Fruit fly (Drosophila melanogaster): ENCODE results near the gene sta.

sta gene

dm6 chrX:1470562-1470961, 12.7 kb downstream of the sta start, which contains the start of gene pck (continued):
- TF ChIP-seq cad (GFP tag; optimal IDR thresholded peaks at IDR 0.05), result no peak
- TF ChIP-seq ftz-f1 (GFP tag; optimal IDR thresholded peaks at IDR 0.05), result no peak
- no peak for TF ChIP-seq CG17612 (GFP tag; IDR thresholded peaks at IDR 0.05)
- peak; percentile 7 for TF ChIP-seq en (GFP tag; optimal IDR thresholded peaks at IDR 0.05)
- TF ChIP-seq pfk (GFP tag; optimal IDR thresholded peaks at IDR 0.05), result no peak
- peak; percentile 70; the same call in 1 of the 2 replicates for TF ChIP-seq stc (GFP tag; IDR thresholded peaks at IDR 0.05)
- no peak for TF ChIP-seq Gsc (GFP tag; IDR thresholded peaks at IDR 0.05)
- no peak for TF ChIP-seq CG4707 (GFP tag; optimal IDR thresholded peaks at IDR 0.05)
- TF ChIP-seq chif (GFP tag; optimal IDR thresholded peaks at IDR 0.05), result peak in 1 of 2 experiments; percentile 64
- TF ChIP-seq CG3838 (GFP tag; optimal IDR thresholded peaks at IDR 0.05), result no peak
- TF ChIP-seq Side (GFP tag; optimal IDR thresholded peaks at IDR 0.05), result peak; percentile 77
- TF ChIP-seq CG30431 (GFP tag; optimal IDR thresholded peaks at IDR 0.05), result peak; percentile 6
- TF ChIP-seq Blimp-1 (GFP tag; optimal IDR thresholded peaks at IDR 0.05), result no peak
- no peak for TF ChIP-seq hth (optimal IDR thresholded peaks at IDR 0.05)
- TF ChIP-seq Sry-β (GFP tag; optimal IDR thresholded peaks at IDR 0.05), result no peak
- no peak for TF ChIP-seq CG6175 (GFP tag; IDR thresholded peaks at IDR 0.05)
- no peak for TF ChIP-seq TFAM (GFP tag; optimal IDR thresholded peaks at IDR 0.05)
- peak; percentile 50 for TF ChIP-seq Elba2 (GFP tag; optimal IDR thresholded peaks at IDR 0.05)
- peak; percentile 67 for TF ChIP-seq CG32532 (GFP tag; IDR thresholded peaks at IDR 0.05)
- TF ChIP-seq mam (GFP tag; optimal IDR thresholded peaks at IDR 0.05), result peak; percentile 68
- TF ChIP-seq vfl (GFP tag; optimal IDR thresholded peaks at IDR 0.05), result peak; percentile 72
- peak; percentile 54; the same call in 1 of the 2 replicates for TF ChIP-seq CG5953 (GFP tag; IDR thresholded peaks at IDR 0.05)
- TF ChIP-seq vnd (GFP tag; IDR thresholded peaks at IDR 0.05; ENCODE audit: partially characterized antibody), result 0 out of 3 replicates have a peak, but pooled peaks have one; percentile 30
- no peak for TF ChIP-seq peb (GFP tag; IDR thresholded peaks at IDR 0.05)
- TF ChIP-seq CG1647 (GFP tag; optimal IDR thresholded peaks at IDR 0.05), result peak; percentile 52
- peak; percentile 38 for TF ChIP-seq CG10654 (GFP tag; optimal IDR thresholded peaks at IDR 0.05)
- peak; percentile 40 for TF ChIP-seq CG11398 (GFP tag; optimal IDR thresholded peaks at IDR 0.05)
- TF ChIP-seq gsb-n (tag; optimal IDR thresholded peaks at IDR 0.05), result no peak
- TF ChIP-seq Awh (GFP tag; IDR thresholded peaks at IDR 0.05), result 0 out of 2 replicates have a peak, but pooled peaks have one; percentile 33
- no peak for TF ChIP-seq schlank (tag; optimal IDR thresholded peaks at IDR 0.05)
- no peak for TF ChIP-seq CG10431 (GFP tag; optimal IDR thresholded peaks at IDR 0.05)
- TF ChIP-seq sens (GFP tag), result peak; percentile 97
- no peak for TF ChIP-seq dimm (GFP tag; IDR thresholded peaks at IDR 0.05)
- peak; percentile 63 for TF ChIP-seq CG11085 (GFP tag; IDR thresholded peaks at IDR 0.05)
- peak; percentile 25 for TF ChIP-seq Ssrp (tag; optimal IDR thresholded peaks at IDR 0.05)
- no peak for TF ChIP-seq GATAe (GFP tag; conservative IDR thresholded peaks at IDR 0.05)
- no peak for TF ChIP-seq lov (optimal IDR thresholded peaks at IDR 0.05)
- peak; percentile 75; the same call in 1 of the 3 replicates for TF ChIP-seq lov (GFP tag; IDR thresholded peaks at IDR 0.05)
- TF ChIP-seq Camta (GFP tag; optimal IDR thresholded peaks at IDR 0.05), result peak; percentile 69
- TF ChIP-seq Fer2 (tag; optimal IDR thresholded peaks at IDR 0.05), result no peak
- peak; percentile 72 for TF ChIP-seq Ptx1 (GFP tag; IDR thresholded peaks at IDR 0.05)
- no peak for TF ChIP-seq CG1832 (GFP tag; optimal IDR thresholded peaks at IDR 0.05)
- no peak for TF ChIP-seq CG6765 (GFP tag; optimal IDR thresholded peaks at IDR 0.05)
- peak; percentile 26 for TF ChIP-seq CG4854 (GFP tag; optimal IDR thresholded peaks at IDR 0.05)
- TF ChIP-seq rib (GFP tag; IDR thresholded peaks at IDR 0.05), result no peak
- TF ChIP-seq CG9797 (GFP tag; optimal IDR thresholded peaks at IDR 0.05), result peak; percentile 76
- TF ChIP-seq CG13123 (GFP tag; optimal IDR thresholded peaks at IDR 0.05), result peak; percentile 52
- TF ChIP-seq inv (GFP tag; IDR thresholded peaks at IDR 0.05; ENCODE audit: partially characterized antibody), result 0 out of 2 replicates have a peak, but pooled peaks have one; percentile 25
- no peak for TF ChIP-seq oc (tag; optimal IDR thresholded peaks at IDR 0.05)
- TF ChIP-seq zfh2 (GFP tag; optimal IDR thresholded peaks at IDR 0.05), result peak; percentile 73
- peak; percentile 30; the same call in 1 of the 2 replicates for TF ChIP-seq CG6272 (GFP tag; IDR thresholded peaks at IDR 0.05)
- no peak for TF ChIP-seq kah (GFP tag; optimal IDR thresholded peaks at IDR 0.05)
